Fruit fly (Drosophila melanogaster) ovary, adult (tissue): Measurements from ENCODE around the gene Ppn.

Experiments used
- CG17801 ChIP-seq: fragments of 200-800 bp; optimal IDR thresholded peaks from 2 replicates; lab custom pipeline; 2019; ENCODE audit warnings: missing biosample characterization, mild to moderate bottlenecking, missing genetic modification characterization, moderate library complexity; ENCODE audit not compliant: partially characterized antibody

Gene Ppn

dm6 chr3R:28540274-28541177, at the start of gene Ppn:
TSS of gene Ppn (minus strand) at chr3R:28540324.
- TF ChIP-seq CG17801 (GFP tag; lab: Kevin White, UChicago): no peak

dm6 chr3R:28588395-28589050, 48.4 kb upstream of the Ppn start:
- TF ChIP-seq CG17801 (GFP tag; lab: Kevin White, UChicago): no peak

- TF ChIP-seq CG17801 (GFP tag; lab: Kevin White, UChicago): no peak
These were observed 46.8 kb upstream of the Ppn start for dm6 chr3R:28586943-28587342.

- TF ChIP-seq CG17801 (GFP tag; lab: Kevin White, UChicago): no peak
These were observed 46.1 kb upstream of the Ppn start for dm6 chr3R:28586224-28586623.

dm6 chr3R:28585076-28585821, 45.1 kb upstream of the Ppn start, which contains the start of gene fkh:
TSS of gene fkh (minus strand) at chr3R:28585264.
- TF ChIP-seq CG17801 (GFP tag; lab: Kevin White, UChicago): no peak

- no peak for TF ChIP-seq CG17801 (GFP tag; lab: Kevin White, UChicago)
These were observed 44.2 kb upstream of the Ppn start for dm6 chr3R:28584237-28584834.

- no peak for TF ChIP-seq CG17801 (GFP tag; lab: Kevin White, UChicago)
These were observed 42.5 kb upstream of the Ppn start for dm6 chr3R:28582629-28583028.

- TF ChIP-seq CG17801 (GFP tag; lab: Kevin White, UChicago): no peak
These were observed 40.5 kb upstream of the Ppn start for dm6 chr3R:28580540-28581095.

- TF ChIP-seq CG17801 (GFP tag; lab: Kevin White, UChicago): no peak
These were observed 39.9 kb upstream of the Ppn start for dm6 chr3R:28580013-28580412.

dm6 chr3R:28579501-28579900, 39.4 kb upstream of the Ppn start:
- TF ChIP-seq CG17801 (GFP tag; lab: Kevin White, UChicago): no peak

dm6 chr3R:28576838-28577237, 36.7 kb upstream of the Ppn start:
- no peak for TF ChIP-seq CG17801 (GFP tag; lab: Kevin White, UChicago)

- no peak for TF ChIP-seq CG17801 (GFP tag; lab: Kevin White, UChicago)
These were observed 32.8 kb upstream of the Ppn start for dm6 chr3R:28572692-28573643.

dm6 chr3R:28570805-28571204, 30.7 kb upstream of the Ppn start:
- no peak for TF ChIP-seq CG17801 (GFP tag; lab: Kevin White, UChicago)
